Fruit fly (Drosophila melanogaster): Measurements from ENCODE around the gene Grip.

Grip gene

dm6 chrX:5969860-5970665, 4.0 kb downstream of the Grip start (continued):
- TF ChIP-seq CG3407 (GFP tag; optimal IDR thresholded peaks at IDR 0.05), result no peak
- TF ChIP-seq CG13424 (tag; optimal IDR thresholded peaks at IDR 0.05), result peak; percentile 60
- no peak for TF ChIP-seq Camta (GFP tag; optimal IDR thresholded peaks at IDR 0.05)
- no peak for TF ChIP-seq MTF-1 (GFP tag; optimal IDR thresholded peaks at IDR 0.05; ENCODE audit: borderline replicate concordance)
- no peak for TF ChIP-seq CHES-1-like (GFP tag; optimal IDR thresholded peaks at IDR 0.05)
- peak; percentile 26 for TF ChIP-seq Kr (GFP tag; optimal IDR thresholded peaks at IDR 0.05)
- peak in 1 of 2 experiments; percentile 16 for TF ChIP-seq eve (GFP tag; optimal IDR thresholded peaks at IDR 0.05)
- TF ChIP-seq Poxn (GFP tag; IDR thresholded peaks at IDR 0.05), result no peak
- peak; percentile 43 for TF ChIP-seq CG12391 (tag; optimal IDR thresholded peaks at IDR 0.05)
- no peak for TF ChIP-seq CG15514 (GFP tag; optimal IDR thresholded peaks at IDR 0.05)
- TF ChIP-seq ham (GFP tag; IDR thresholded peaks at IDR 0.05), result no peak
- no peak for TF ChIP-seq CG6175 (GFP tag; IDR thresholded peaks at IDR 0.05)
- no peak for TF ChIP-seq CG12071 (GFP tag; optimal IDR thresholded peaks at IDR 0.05)
- peak; percentile 8; the same call in 1 of the 2 replicates for TF ChIP-seq CG10366 (GFP tag; IDR thresholded peaks at IDR 0.05)
- no peak for TF ChIP-seq CG7271 (tag; optimal IDR thresholded peaks at IDR 0.05)
- TF ChIP-seq CG3847 (GFP tag; IDR thresholded peaks at IDR 0.05), result no peak
- peak; percentile 35; the same call in 1 of the 2 replicates for TF ChIP-seq CG10959 (GFP tag; IDR thresholded peaks at IDR 0.05)
- TF ChIP-seq bowl (GFP tag; IDR thresholded peaks at IDR 0.05), result no peak
- TF ChIP-seq H2.0 (GFP tag; IDR thresholded peaks at IDR 0.05), result peak; percentile 40; the same call in 1 of the 2 replicates
- no peak for TF ChIP-seq CG18011 (GFP tag; optimal IDR thresholded peaks at IDR 0.05)
- TF ChIP-seq croc (GFP tag; conservative IDR thresholded peaks at IDR 0.05), result peak; percentile 49; the same call in 2 of the 3 replicates
- 0 out of 2 replicates have a peak, but pooled peaks have one; percentile 25 for TF ChIP-seq CG11247 (GFP tag; IDR thresholded peaks at IDR 0.05)
- TF ChIP-seq fd3F (GFP tag; optimal IDR thresholded peaks at IDR 0.05), result peak; percentile 4
- TF ChIP-seq CG43689 (GFP tag; IDR thresholded peaks at IDR 0.05), result no peak
- peak; percentile 35 for TF ChIP-seq NfI (GFP tag; optimal IDR thresholded peaks at IDR 0.05)
- peak; percentile 40 for TF ChIP-seq Sox100B (GFP tag; optimal IDR thresholded peaks at IDR 0.05)
- peak; percentile 12 for TF ChIP-seq bcd (GFP tag; optimal IDR thresholded peaks at IDR 0.05)
- TF ChIP-seq CG18619 (GFP tag; optimal IDR thresholded peaks at IDR 0.05), result peak; percentile 50
- TF ChIP-seq chif (GFP tag; optimal IDR thresholded peaks at IDR 0.05), result peak in 1 of 2 experiments; percentile 10
- TF ChIP-seq CG9727 (GFP tag; optimal IDR thresholded peaks at IDR 0.05), result peak; percentile 61
- peak; percentile 58 for TF ChIP-seq dmrt99B (tag; optimal IDR thresholded peaks at IDR 0.05)
- TF ChIP-seq CG31388 (GFP tag; optimal IDR thresholded peaks at IDR 0.05), result no peak
- no peak; the same call in 3 of the 4 replicates for TF ChIP-seq Gug (GFP tag; IDR thresholded peaks at IDR 0.05)
- no peak for TF ChIP-seq HLH4C (GFP tag; IDR thresholded peaks at IDR 0.05; ENCODE audit: partially characterized antibody)
- TF ChIP-seq cg (GFP tag; optimal IDR thresholded peaks at IDR 0.05), result peak; percentile 31
- peak; percentile 39 for TF ChIP-seq Sox102F (GFP tag; optimal IDR thresholded peaks at IDR 0.05)
- peak; percentile 7 for TF ChIP-seq slou (GFP tag; optimal IDR thresholded peaks at IDR 0.05)
- TF ChIP-seq ap (GFP tag; IDR thresholded peaks at IDR 0.05), result no peak
- TF ChIP-seq BEAF-32 (GFP tag; optimal IDR thresholded peaks at IDR 0.05), result no peak
- no peak; the same call in 2 of the 3 replicates for TF ChIP-seq CG2889 (GFP tag; IDR thresholded peaks at IDR 0.05)
- peak; percentile 15 for TF ChIP-seq run (tag; optimal IDR thresholded peaks at IDR 0.05)
- peak; percentile 55 for TF ChIP-seq vvl (GFP tag; IDR thresholded peaks at IDR 0.05)
- peak; percentile 73 for TF ChIP-seq sens (GFP tag)
- no peak for TF ChIP-seq CG15479 (GFP tag; optimal IDR thresholded peaks at IDR 0.05)
- TF ChIP-seq en (GFP tag; optimal IDR thresholded peaks at IDR 0.05), result no peak
- TF ChIP-seq CG16813 (GFP tag; IDR thresholded peaks at IDR 0.05; ENCODE audit: partially characterized antibody), result no peak
- TF ChIP-seq ase (GFP tag; IDR thresholded peaks at IDR 0.05), result no peak
- TF ChIP-seq CG8290 (GFP tag; optimal IDR thresholded peaks at IDR 0.05), result peak; percentile 41
- no peak for TF ChIP-seq CG8290 (tag; optimal IDR thresholded peaks at IDR 0.05)
